Worm (Caenorhabditis elegans) whole organism, L1 larva: Measurements from ENCODE around the gene miro-1.

Source experiments
- C04F5.9 ChIP-seq: sonication (generic microtip); optimal IDR thresholded peaks from 2 replicates; lab custom pipeline; 2016; ENCODE audit warnings: missing genetic modification characterization, missing compliant biosample characterization
- F16B12.6 ChIP-seq: fragments of 150-350 bp; optimal IDR thresholded peaks from 2 replicates; lab custom pipeline; 2014; ENCODE audit warnings: missing biosample characterization, missing genetic modification characterization
- aha-1 ChIP-seq: fragments of 150-350 bp; optimal IDR thresholded peaks from 2 replicates; lab custom pipeline; 2014; ENCODE audit warnings: missing biosample characterization, missing genetic modification characterization
- alr-1 ChIP-seq: fragments of 200-800 bp; sonication (Bioruptor generic); optimal IDR thresholded peaks from 2 replicates; lab custom pipeline; 2018; ENCODE audit warnings: borderline replicate concordance, mild to moderate bottlenecking, missing genetic modification characterization, missing compliant biosample characterization
- aly-2 ChIP-seq: fragments of 150-350 bp; optimal IDR thresholded peaks from 2 replicates; lab custom pipeline; 2014; ENCODE audit warnings: missing biosample characterization, missing genetic modification characterization
- ceh-63 ChIP-seq: fragments of 200-800 bp; sonication (Bioruptor generic); optimal IDR thresholded peaks from 2 replicates; lab custom pipeline; 2018; ENCODE audit warnings: mild to moderate bottlenecking, missing genetic modification characterization, missing compliant biosample characterization
- ceh-88 ChIP-seq: fragments of 200-800 bp; sonication (Bioruptor generic); IDR thresholded peaks from 2 replicates; pipeline ENCODE4 v1.3.6; 2022; ENCODE audit warnings: missing genetic modification characterization, missing compliant biosample characterization
- dpl-1 ChIP-seq, 3 experiments: fragments of 150-350 bp in 2 of 3; sonication (generic microtip) in 1 of 3; optimal IDR thresholded peaks; 2 replicates each; lab custom pipeline; 2014 to 2017; ENCODE audit warnings: missing biosample characterization in 3 of 3, missing genetic modification characterization in 3 of 3, missing genetic modification reagents in 3 of 3
- efl-1 ChIP-seq, 4 experiments: fragments of 150-350 bp; optimal IDR thresholded peaks in 3 of 4; peaks in 1 of 4; 1 replicate in 1 of 4; 2 replicates in 3 of 4; lab custom pipeline; 2014; ENCODE audit warnings: missing biosample characterization in 2 of 4, missing genetic modification characterization in 2 of 4, missing genetic modification reagents in 2 of 4
- egl-13 ChIP-seq: sonication (generic microtip); optimal IDR thresholded peaks from 2 replicates; lab custom pipeline; 2016; ENCODE audit warnings: missing genotype, missing genetic modification reagents, missing genetic modification characterization, missing compliant biosample characterization
- egl-27 ChIP-seq, 2 experiments: fragments of 150-350 bp in 1 of 2; sonication (generic microtip); optimal IDR thresholded peaks; 3 replicates each; lab custom pipeline; 2017 to 2018; ENCODE audit warnings: missing biosample characterization in 2 of 2, missing genetic modification characterization in 2 of 2, missing genetic modification reagents in 2 of 2
- elt-3 ChIP-seq, 6 experiments: fragments of 150-350 bp in 1 of 6; sonication (generic microtip); optimal IDR thresholded peaks; 2 replicates each; lab custom pipeline; 2017 to 2018; ENCODE audit warnings: missing biosample characterization in 6 of 6, missing genetic modification characterization in 6 of 6, inconsistent platforms in 1 of 6
- ets-5 ChIP-seq: fragments of 200-800 bp; sonication (Bioruptor generic); IDR thresholded peaks from 2 replicates; pipeline ENCODE4 v1.3.6; 2022; ENCODE audit warnings: missing genetic modification characterization, missing compliant biosample characterization
- fkh-10 ChIP-seq: sonication (generic microtip); optimal IDR thresholded peaks from 2 replicates; lab custom pipeline; 2017; ENCODE audit warnings: missing biosample characterization, missing genetic modification reagents, missing genetic modification characterization
- fkh-4 ChIP-seq: sonication (generic microtip); optimal IDR thresholded peaks from 2 replicates; lab custom pipeline; 2016; ENCODE audit warnings: missing compliant biosample characterization, missing genetic modification characterization, borderline replicate concordance
- fos-1 ChIP-seq: fragments of 150-350 bp; optimal IDR thresholded peaks from 2 replicates; lab custom pipeline; 2014; ENCODE audit warnings: missing biosample characterization, missing genetic modification characterization
- hlh-17 ChIP-seq: fragments of 200-800 bp; sonication (Bioruptor generic); optimal IDR thresholded peaks from 2 replicates; lab custom pipeline; 2018; ENCODE audit warnings: missing genetic modification characterization, mild to moderate bottlenecking, missing compliant biosample characterization, moderate library complexity, borderline replicate concordance
- irx-1 ChIP-seq: sonication (generic microtip); optimal IDR thresholded peaks from 2 replicates; lab custom pipeline; 2016; ENCODE audit warnings: missing genetic modification characterization, missing compliant biosample characterization
- isw-1 ChIP-seq: fragments of 200-800 bp; sonication (Bioruptor generic); IDR thresholded peaks from 2 replicates; pipeline ENCODE4 v1.3.6; 2022; ENCODE audit warnings: missing genetic modification characterization, missing compliant biosample characterization
- jun-1 ChIP-seq: fragments of 150-350 bp; optimal IDR thresholded peaks from 2 replicates; lab custom pipeline; 2014; ENCODE audit warnings: missing biosample characterization, missing genetic modification reagents, missing genetic modification characterization
- lin-15B ChIP-seq: fragments of 150-350 bp; sonication (generic microtip); optimal IDR thresholded peaks from 3 replicates; lab custom pipeline; 2014; ENCODE audit warnings: missing biosample characterization, missing genetic modification characterization
- lin-35 ChIP-seq, 2 experiments: fragments of 150-350 bp; optimal IDR thresholded peaks; 2 replicates each; lab custom pipeline; 2014; ENCODE audit warnings: missing biosample characterization in 2 of 2, missing genetic modification characterization in 2 of 2, missing genetic modification reagents in 2 of 2
- lin-39 ChIP-seq: fragments of 150-350 bp; optimal IDR thresholded peaks from 2 replicates; lab custom pipeline; 2014; ENCODE audit warnings: missing biosample characterization, missing genetic modification reagents, missing genetic modification characterization
- lir-3 ChIP-seq: sonication (generic microtip); optimal IDR thresholded peaks from 2 replicates; lab custom pipeline; 2016; ENCODE audit warnings: mild to moderate bottlenecking, missing genetic modification characterization, moderate library complexity, missing compliant biosample characterization; ENCODE audit not compliant: poor library complexity
- lsy-2 ChIP-seq, 2 experiments: fragments of 150-350 bp; optimal IDR thresholded peaks; 2 replicates each; lab custom pipeline; 2014; ENCODE audit warnings: missing biosample characterization in 2 of 2, missing genetic modification characterization in 2 of 2
- mep-1 ChIP-seq: fragments of 150-350 bp; optimal IDR thresholded peaks from 2 replicates; lab custom pipeline; 2014; ENCODE audit warnings: missing biosample characterization, missing genetic modification characterization
- nhr-11 ChIP-seq: fragments of 150-350 bp; optimal IDR thresholded peaks from 2 replicates; lab custom pipeline; 2014; ENCODE audit warnings: missing biosample characterization, missing genetic modification characterization
- nhr-19 ChIP-seq: fragments of 200-800 bp; sonication (Bioruptor generic); conservative IDR thresholded peaks from 2 replicates; pipeline ENCODE4 v1.3.6; 2022; ENCODE audit warnings: missing genetic modification characterization, missing compliant biosample characterization
- nhr-20 ChIP-seq: sonication (generic microtip); optimal IDR thresholded peaks from 2 replicates; lab custom pipeline; 2016; ENCODE audit warnings: mild to moderate bottlenecking, missing genetic modification characterization, missing compliant biosample characterization
- nhr-71 ChIP-seq: sonication (generic microtip); optimal IDR thresholded peaks from 2 replicates; lab custom pipeline; 2016; ENCODE audit warnings: mild to moderate bottlenecking, missing genetic modification characterization, moderate library complexity, missing compliant biosample characterization
- nhr-85 ChIP-seq: sonication (generic microtip); peaks from one replicate; lab custom pipeline; 2016; ENCODE audit warnings: missing genetic modification characterization, inconsistent platforms, missing compliant biosample characterization
- nhr-90 ChIP-seq: sonication (generic microtip); optimal IDR thresholded peaks from 2 replicates; lab custom pipeline; 2016; ENCODE audit warnings: mild to moderate bottlenecking, missing genetic modification characterization, missing compliant biosample characterization; ENCODE audit not compliant: poor library complexity
- pag-3 ChIP-seq: sonication (generic microtip); optimal IDR thresholded peaks from 2 replicates; lab custom pipeline; 2017; ENCODE audit warnings: missing genetic modification characterization, mild to moderate bottlenecking, missing compliant biosample characterization, antibody characterized with exemption, borderline replicate concordance; ENCODE audit not compliant: insufficient read depth
- pqm-1 ChIP-seq: sonication (generic microtip); optimal IDR thresholded peaks from 3 replicates; lab custom pipeline; 2017; ENCODE audit warnings: missing biosample characterization, missing genetic modification characterization
- rnt-1 ChIP-seq: sonication (generic microtip); optimal IDR thresholded peaks from 2 replicates; lab custom pipeline; 2016; ENCODE audit warnings: mild to moderate bottlenecking, missing genetic modification characterization, moderate library complexity, missing compliant biosample characterization
- snpc-4 ChIP-seq: fragments of 150-350 bp; optimal IDR thresholded peaks from 2 replicates; lab custom pipeline; 2014; ENCODE audit warnings: missing biosample characterization, missing genetic modification characterization
- snu-23 ChIP-seq: sonication (generic microtip); optimal IDR thresholded peaks from 2 replicates; lab custom pipeline; 2016; ENCODE audit warnings: missing genetic modification characterization, missing compliant biosample characterization
- swsn-7 ChIP-seq: sonication (generic microtip); optimal IDR thresholded peaks from 2 replicates; lab custom pipeline; 2016; ENCODE audit warnings: missing genetic modification characterization, missing compliant biosample characterization
- unc-130 ChIP-seq: fragments of 150-350 bp; optimal IDR thresholded peaks from 2 replicates; lab custom pipeline; 2017; ENCODE audit warnings: missing biosample characterization, missing genetic modification characterization, inconsistent platforms
- unc-86 ChIP-seq: sonication (generic microtip); optimal IDR thresholded peaks from 2 replicates; lab custom pipeline; 2016; ENCODE audit warnings: missing genetic modification characterization, missing compliant biosample characterization
- vab-15 ChIP-seq: sonication (generic microtip); optimal IDR thresholded peaks from 2 replicates; lab custom pipeline; 2017; ENCODE audit warnings: missing genotype, mild to moderate bottlenecking, missing genetic modification characterization, missing compliant biosample characterization
- xbp-1 ChIP-seq: sonication (generic microtip); optimal IDR thresholded peaks from 2 replicates; lab custom pipeline; 2016; ENCODE audit warnings: missing genetic modification characterization, missing compliant biosample characterization
- ztf-11 ChIP-seq, 2 experiments: sonication (generic microtip); optimal IDR thresholded peaks; 2 replicates each; lab custom pipeline; 2016 to 2017; ENCODE audit warnings: missing genetic modification characterization in 2 of 2, missing biosample characterization in 1 of 2, missing compliant biosample characterization in 1 of 2
- ztf-4 ChIP-seq: fragments of 150-350 bp; optimal IDR thresholded peaks from 2 replicates; lab custom pipeline; 2014; ENCODE audit warnings: missing biosample characterization, missing genetic modification characterization

miro-1 gene

DNA sequence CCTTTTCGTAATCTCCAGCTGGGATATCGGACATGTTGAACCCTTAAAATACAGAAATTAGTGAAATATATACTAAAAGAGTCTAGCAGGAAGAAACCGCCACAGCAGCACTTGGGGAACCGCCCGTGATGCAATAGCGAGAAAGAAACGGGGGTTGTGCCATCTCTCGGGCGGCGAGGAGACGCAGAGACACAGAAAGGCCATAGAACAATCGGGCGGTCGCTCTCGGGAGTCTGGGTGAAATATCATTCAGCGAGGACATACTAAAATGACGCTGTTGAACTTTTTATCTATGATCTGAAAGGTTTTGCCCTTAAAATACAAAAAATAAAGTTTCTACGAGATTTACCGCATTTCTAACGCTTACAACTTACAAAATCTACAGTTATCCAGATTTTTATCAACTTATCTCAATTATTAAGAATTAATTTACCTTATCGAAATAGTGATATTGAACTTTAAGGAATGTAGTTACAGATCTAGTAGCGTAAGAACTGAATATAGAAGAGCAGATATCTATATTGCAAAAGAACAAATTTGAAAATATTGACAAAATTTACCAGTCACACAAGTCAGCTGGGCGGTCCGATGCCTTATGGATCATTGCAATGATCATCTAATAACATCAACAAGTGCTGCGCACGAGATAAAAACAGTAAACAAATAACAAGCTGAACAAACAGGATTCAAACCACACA lies 33.0 kb upstream of the miro-1 start, which contains the start of gene cyc-2.1 (continued):
- TF ChIP-seq irx-1 (no peak), fkh-4 (tag; lab: Kevin White, UChicago) (no peak), F16B12.6 (tag; lab: Kevin White, UChicago) (no peak), mep-1 (peak; percentile 55), ceh-88 (GFP tag; lab: Robert Waterston, UW) (no peak), lir-3 (tag; lab: Kevin White, UChicago) (no peak), egl-27 (tag; optimal IDR thresholded peaks at IDR 0.05; lab: Kevin White, UChicago) (no peak), dpl-1 (GFP tag; optimal IDR thresholded peaks at IDR 0.05; lab: Kevin White, UChicago) (peak in 2 of 3 experiments; percentile 34), lin-15B (tag; lab: Kevin White, UChicago) (peak; percentile 35), lin-39 (no peak), fkh-10 (no peak), aly-2 (tag; lab: Kevin White, UChicago) (peak; percentile 42), egl-13 (peak; percentile 6), unc-130 (tag; lab: Kevin White, UChicago) (no peak)
- TF ChIP-seq, all 84 proteins: peak for 36

DNA sequence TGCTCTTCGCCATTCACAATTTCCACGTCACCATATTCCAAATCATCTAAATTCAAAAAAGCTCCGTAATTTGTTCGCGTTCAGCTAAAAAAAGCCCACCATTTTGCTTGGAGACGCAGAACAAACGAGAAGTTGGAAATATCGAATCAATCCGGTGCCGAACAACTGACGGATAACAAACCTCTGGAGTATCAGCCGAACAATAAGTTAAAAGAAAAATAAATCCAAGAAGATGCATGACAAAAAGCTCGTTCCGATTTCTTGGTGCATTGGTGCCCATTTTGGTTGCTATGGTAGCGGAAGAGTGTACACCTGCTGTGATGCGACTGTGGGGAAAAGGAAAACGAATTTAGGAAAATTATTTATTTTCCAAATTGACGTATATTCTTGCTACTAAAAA lies 31.9 kb upstream of the miro-1 start, which contains the start of gene tctn-1:
Gene tctn-1, minus strand, starts transcription at position 280 of the 400 bp plus-strand sequence.
- TF ChIP-seq nhr-20 (tag; lab: Kevin White, UChicago) (peak; percentile 20), rnt-1 (tag; lab: Kevin White, UChicago) (peak; percentile 63), irx-1 (no peak), ets-5 (GFP tag; lab: Robert Waterston, UW) (no peak), lsy-2 (tag; optimal IDR thresholded peaks at IDR 0.05; lab: Kevin White, UChicago) (peak; percentile 43 to 51), efl-1 (optimal IDR thresholded peaks at IDR 0.05; lab: Kevin White, UChicago) (no peak), efl-1 (GFP tag; optimal IDR thresholded peaks at IDR 0.05 in 1 of 2; lab: Kevin White, UChicago) (peak in 1 of 2 experiments; percentile 35), nhr-85 (tag; lab: Kevin White, UChicago) (peak; percentile 55), pag-3 (tag; lab: Kevin White, UChicago) (no peak), swsn-7 (peak; percentile 2), unc-130 (tag; lab: Kevin White, UChicago) (peak; percentile 22), mep-1 (no peak), nhr-71 (tag; lab: Kevin White, UChicago) (peak; percentile 50)
- TF ChIP-seq, all 84 proteins: peak for 8

DNA sequence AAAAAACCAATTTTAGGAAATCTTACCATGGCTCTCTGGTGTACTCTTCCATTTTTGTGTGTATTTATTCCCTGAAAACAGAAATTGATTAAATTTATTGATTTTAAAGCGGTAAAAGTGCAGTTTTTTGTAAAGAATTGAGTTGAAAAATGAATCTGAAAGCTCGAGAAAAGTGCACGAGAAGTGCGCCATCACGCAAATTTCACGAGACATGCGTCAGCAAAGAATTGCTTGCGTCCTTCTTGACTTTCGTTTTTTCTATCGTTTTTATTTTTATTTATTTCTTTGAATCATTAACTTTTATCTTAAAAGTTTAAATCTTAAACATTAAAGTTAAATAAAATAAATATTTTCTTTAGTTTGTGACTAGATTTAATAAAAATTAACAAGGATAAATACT lies 29.8 kb upstream of the miro-1 start, which contains the start of gene timm-17B.1:
Gene timm-17B.1, minus strand, starts transcription at position 71 of the 400 bp plus-strand sequence.
- peak; percentile 76 for TF ChIP-seq nhr-90 (tag; lab: Kevin White, UChicago)
- peak; percentile 58 for TF ChIP-seq egl-13
- TF ChIP-seq snpc-4 (tag; lab: Kevin White, UChicago), result peak; percentile 67
- no peak for TF ChIP-seq alr-1 (tag; lab: Kevin White, UChicago)
- peak; percentile 24 for TF ChIP-seq fos-1 (tag; lab: Kevin White, UChicago)
- TF ChIP-seq nhr-85 (tag; lab: Kevin White, UChicago), result peak; percentile 79
- no peak for TF ChIP-seq fkh-4 (tag; lab: Kevin White, UChicago)
- TF ChIP-seq isw-1, result peak; percentile 75
- no peak for TF ChIP-seq pag-3 (tag; lab: Kevin White, UChicago)
- no peak for TF ChIP-seq vab-15 (tag; lab: Kevin White, UChicago)
- no peak for TF ChIP-seq hlh-17 (GFP tag; lab: Kevin White, UChicago)
- peak; percentile 39 for TF ChIP-seq jun-1
- TF ChIP-seq nhr-19 (GFP tag; lab: Robert Waterston, UW), result peak; percentile 82
- TF ChIP-seq efl-1 (optimal IDR thresholded peaks at IDR 0.05; lab: Kevin White, UChicago), result peak; percentile 71 to 79
- peak; percentile 76 to 97 for TF ChIP-seq efl-1 (GFP tag; optimal IDR thresholded peaks at IDR 0.05 in 1 of 2; lab: Kevin White, UChicago)
- TF ChIP-seq nhr-20 (tag; lab: Kevin White, UChicago), result peak; percentile 73
- no peak for TF ChIP-seq unc-130 (tag; lab: Kevin White, UChicago)
- TF ChIP-seq nhr-11, result peak; percentile 51
- TF ChIP-seq ceh-63 (GFP tag; lab: Kevin White, UChicago), result no peak
- TF ChIP-seq ztf-11 (tag; optimal IDR thresholded peaks at IDR 0.05; lab: Kevin White, UChicago), result peak in 1 of 2 experiments; percentile 44
- peak; percentile 5 for TF ChIP-seq C04F5.9
- peak; percentile 83 for TF ChIP-seq snu-23
- peak; percentile 48 for TF ChIP-seq unc-86 (tag; lab: Kevin White, UChicago)
- peak in 2 of 6 experiments; percentile 25 to 45 for TF ChIP-seq elt-3 (tag; optimal IDR thresholded peaks at IDR 0.05; lab: Kevin White, UChicago)
- TF ChIP-seq fkh-10, result no peak
- no peak for TF ChIP-seq aha-1 (tag; lab: Kevin White, UChicago)
- peak; percentile 78 to 83 for TF ChIP-seq lin-35 (GFP tag; optimal IDR thresholded peaks at IDR 0.05; lab: Kevin White, UChicago)
- peak; percentile 81 for TF ChIP-seq xbp-1 (tag; lab: Kevin White, UChicago)
- TF ChIP-seq pqm-1 (tag; lab: Kevin White, UChicago), result no peak
- peak; percentile 45 for TF ChIP-seq lir-3 (tag; lab: Kevin White, UChicago)
- TF ChIP-seq ztf-4 (tag; lab: Kevin White, UChicago), result peak; percentile 35
